Fruit fly (Drosophila melanogaster) whole organism, adult: ENCODE measurements around the gene ND-B18.

Experiments used
- CG11617 ChIP-seq: fragments of 200-800 bp; sonication (Bioruptor generic); optimal IDR thresholded peaks from 2 replicates; lab custom pipeline; 2017; ENCODE audit warnings: mild to moderate bottlenecking, missing biosample characterization, missing genetic modification reagents, missing genetic modification characterization
- CG12768 ChIP-seq: fragments of 200-800 bp; sonication (Bioruptor generic); optimal IDR thresholded peaks from 2 replicates; lab custom pipeline; 2017; ENCODE audit warnings: missing biosample characterization, missing genetic modification characterization, mild to moderate bottlenecking, moderate library complexity, missing genetic modification reagents
- CG14711 ChIP-seq: fragments of 200-800 bp; sonication (Bioruptor generic); optimal IDR thresholded peaks from 2 replicates; lab custom pipeline; 2018; ENCODE audit warnings: missing biosample characterization, mild to moderate bottlenecking, missing genetic modification characterization, moderate library complexity
- CG1620 ChIP-seq: fragments of 200-800 bp; sonication (Bioruptor generic); optimal IDR thresholded peaks from 2 replicates; lab custom pipeline; 2016; ENCODE audit warnings: missing biosample characterization, missing genetic modification characterization
- CG33017 ChIP-seq: fragments of 200-800 bp; sonication (Bioruptor generic); optimal IDR thresholded peaks from 2 replicates; lab custom pipeline; 2018; ENCODE audit warnings: missing biosample characterization, mild to moderate bottlenecking, missing genetic modification characterization, moderate library complexity
- CG5204 ChIP-seq: fragments of 200-800 bp; sonication (Bioruptor generic); optimal IDR thresholded peaks from 2 replicates; lab custom pipeline; 2016; ENCODE audit warnings: missing biosample characterization, missing genetic modification characterization
- CG7045 ChIP-seq: fragments of 200-800 bp; sonication (Bioruptor generic); optimal IDR thresholded peaks from 2 replicates; lab custom pipeline; 2017; ENCODE audit warnings: missing biosample characterization, mild to moderate bottlenecking, missing genetic modification characterization
- CG7101 ChIP-seq: fragments of 200-800 bp; sonication (Bioruptor generic); optimal IDR thresholded peaks from 2 replicates; lab custom pipeline; 2018; ENCODE audit warnings: missing biosample characterization, mild to moderate bottlenecking, missing genetic modification characterization, moderate library complexity
- Clk ChIP-seq: fragments of 200-800 bp; sonication (Bioruptor generic); optimal IDR thresholded peaks from 2 replicates; lab custom pipeline; 2017; ENCODE audit warnings: missing biosample characterization, missing genetic modification characterization
- Crg-1 ChIP-seq: fragments of 200-800 bp; sonication (Bioruptor generic); optimal IDR thresholded peaks from 2 replicates; lab custom pipeline; 2016; ENCODE audit warnings: missing biosample characterization, missing genetic modification characterization
- Hr96 ChIP-seq: fragments of 200-800 bp; sonication (Bioruptor generic); optimal IDR thresholded peaks from 2 replicates; lab custom pipeline; 2016; ENCODE audit warnings: missing biosample characterization, missing genetic modification characterization
- Mnt ChIP-seq: fragments of 200-800 bp; sonication (Bioruptor generic); optimal IDR thresholded peaks from 2 replicates; lab custom pipeline; 2016; ENCODE audit warnings: missing biosample characterization, mild to moderate bottlenecking, missing genetic modification characterization
- bab1 ChIP-seq: fragments of 200-800 bp; sonication (Bioruptor generic); optimal IDR thresholded peaks from 3 replicates; lab custom pipeline; 2019; ENCODE audit warnings: missing biosample characterization, mild to moderate bottlenecking, missing genetic modification characterization, moderate library complexity
- cic ChIP-seq: fragments of 200-800 bp; sonication (Bioruptor generic); optimal IDR thresholded peaks from 2 replicates; lab custom pipeline; 2017; ENCODE audit warnings: missing biosample characterization, mild to moderate bottlenecking, missing genetic modification characterization, moderate library complexity
- cnc ChIP-seq, 2 experiments: fragments of >200 bp; optimal IDR thresholded peaks; 2 replicates each; lab custom pipeline; 2017
- kay ChIP-seq: fragments of 200-800 bp; sonication (Bioruptor generic); peaks from one replicate; lab custom pipeline; 2016; ENCODE audit warnings: missing biosample characterization, missing genetic modification characterization, borderline replicate concordance
- ovo ChIP-seq: fragments of 200-800 bp; sonication (Bioruptor generic); optimal IDR thresholded peaks from 2 replicates; lab custom pipeline; 2016; ENCODE audit warnings: missing biosample characterization, missing genetic modification characterization
- pad ChIP-seq: fragments of 200-800 bp; sonication (Bioruptor generic); optimal IDR thresholded peaks from 3 replicates; lab custom pipeline; 2017; ENCODE audit warnings: missing biosample characterization, missing genetic modification characterization, mild to moderate bottlenecking, moderate library complexity, missing genetic modification reagents
- tj ChIP-seq: fragments of 200-800 bp; sonication (Bioruptor generic); optimal IDR thresholded peaks from 3 replicates; lab custom pipeline; 2017; ENCODE audit warnings: missing biosample characterization, mild to moderate bottlenecking, missing genetic modification characterization, moderate library complexity
- toe ChIP-seq: fragments of 200-800 bp; sonication (Bioruptor generic); optimal IDR thresholded peaks from 2 replicates; lab custom pipeline; 2016; ENCODE audit warnings: missing biosample characterization, missing genetic modification characterization

Gene ND-B18

DNA sequence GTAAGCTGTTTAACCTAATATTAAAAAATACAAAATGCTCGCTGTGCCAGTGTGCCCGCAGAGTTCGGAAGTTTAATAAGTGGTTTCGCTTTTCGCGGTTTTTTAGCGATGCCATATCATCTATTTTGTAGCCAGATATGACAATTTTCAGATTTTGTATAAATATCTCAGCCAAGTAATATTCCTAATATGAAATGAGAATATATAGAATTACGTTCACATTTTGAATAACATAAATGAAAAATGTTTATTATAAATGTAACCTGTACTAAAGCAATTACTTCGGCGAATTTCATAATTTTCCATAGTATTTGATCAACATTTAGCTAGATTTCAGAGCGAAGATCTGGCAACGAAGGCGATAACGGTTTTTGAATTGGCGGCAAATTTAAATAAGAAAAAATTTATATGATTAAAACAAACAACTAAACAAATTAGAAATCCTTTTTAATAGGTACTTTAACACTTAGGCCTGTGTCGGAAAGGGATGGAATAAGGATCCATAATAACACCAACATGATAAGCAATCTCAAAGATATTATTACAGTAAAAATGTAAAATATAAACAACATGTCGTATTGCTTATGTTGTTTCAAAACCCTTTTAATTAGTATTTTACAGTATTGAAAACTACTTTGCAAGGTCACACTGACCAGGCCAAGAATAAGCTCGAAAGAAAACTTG, 3.0 kb downstream of the ND-B18 start, which contains the start of the genes opm and dob:
TSS of gene opm (minus strand) at position 59 of the 684 bp plus-strand sequence.
TSS of gene dob (plus strand) at position 634 of the 684 bp plus-strand sequence.
- TF ChIP-seq pad (GFP tag; lab: Kevin White, UChicago) (peak; percentile 11), CG7101 (tag; lab: Kevin White, UChicago) (no peak), CG5204 (GFP tag; lab: Kevin White, UChicago) (peak; percentile 1), ovo (GFP tag; lab: Kevin White, UChicago) (no peak), CG14711 (tag; lab: Kevin White, UChicago) (no peak), Clk (GFP tag; lab: Kevin White, UChicago) (no peak), tj (GFP tag; lab: Kevin White, UChicago) (no peak), kay (peak; percentile 77), bab1 (GFP tag; lab: Kevin White, UChicago) (no peak), CG1620 (peak; percentile 27), CG33017 (tag; lab: Kevin White, UChicago) (no peak), CG12768 (GFP tag; lab: Kevin White, UChicago) (no peak), Hr96 (GFP tag; lab: Kevin White, UChicago) (no peak), cnc (optimal IDR thresholded peaks at IDR 0.05; lab: Kevin White, UChicago) (no peak), CG11617 (GFP tag; lab: Kevin White, UChicago) (peak; percentile 22), Mnt (GFP tag; lab: Kevin White, UChicago) (peak; percentile 14)

DNA sequence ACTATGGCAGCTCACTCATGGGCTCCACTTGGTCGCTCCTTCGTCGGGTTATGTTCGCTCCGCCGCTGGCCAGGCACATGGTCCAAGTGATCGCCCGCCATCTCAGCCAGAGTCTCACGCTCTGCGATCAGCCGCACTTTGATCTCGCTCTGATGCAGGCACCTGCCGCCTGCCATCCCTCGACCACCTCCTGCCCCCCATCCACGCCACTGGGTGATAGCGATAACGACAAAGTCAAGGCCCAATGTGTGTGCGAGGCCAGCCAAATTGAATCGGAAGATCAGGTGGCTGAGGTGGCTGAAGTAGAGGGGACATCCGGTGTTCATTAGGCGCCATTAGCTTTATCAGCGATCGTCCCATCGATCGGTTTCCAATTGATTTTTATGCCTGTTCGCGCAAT, 5.0 kb downstream of the ND-B18 start:
- no peak for TF ChIP-seq pad (GFP tag; lab: Kevin White, UChicago)
- TF ChIP-seq CG7045 (GFP tag; lab: Kevin White, UChicago) = no peak
- TF ChIP-seq CG5204 (GFP tag; lab: Kevin White, UChicago) = no peak
- TF ChIP-seq CG12768 (GFP tag; lab: Kevin White, UChicago) = peak; percentile 29
- no peak for TF ChIP-seq CG1620
- no peak for TF ChIP-seq kay
- no peak for TF ChIP-seq Clk (GFP tag; lab: Kevin White, UChicago)
- TF ChIP-seq bab1 (GFP tag; lab: Kevin White, UChicago) = no peak
- TF ChIP-seq CG33017 (tag; lab: Kevin White, UChicago) = no peak
- TF ChIP-seq CG7101 (tag; lab: Kevin White, UChicago) = no peak
- no peak for TF ChIP-seq CG14711 (tag; lab: Kevin White, UChicago)
- TF ChIP-seq tj (GFP tag; lab: Kevin White, UChicago) = peak; percentile 15
- TF ChIP-seq Mnt (GFP tag; lab: Kevin White, UChicago) = peak; percentile 19
- TF ChIP-seq cic (GFP tag; lab: Kevin White, UChicago) = no peak
- TF ChIP-seq Hr96 (GFP tag; lab: Kevin White, UChicago) = no peak

DNA sequence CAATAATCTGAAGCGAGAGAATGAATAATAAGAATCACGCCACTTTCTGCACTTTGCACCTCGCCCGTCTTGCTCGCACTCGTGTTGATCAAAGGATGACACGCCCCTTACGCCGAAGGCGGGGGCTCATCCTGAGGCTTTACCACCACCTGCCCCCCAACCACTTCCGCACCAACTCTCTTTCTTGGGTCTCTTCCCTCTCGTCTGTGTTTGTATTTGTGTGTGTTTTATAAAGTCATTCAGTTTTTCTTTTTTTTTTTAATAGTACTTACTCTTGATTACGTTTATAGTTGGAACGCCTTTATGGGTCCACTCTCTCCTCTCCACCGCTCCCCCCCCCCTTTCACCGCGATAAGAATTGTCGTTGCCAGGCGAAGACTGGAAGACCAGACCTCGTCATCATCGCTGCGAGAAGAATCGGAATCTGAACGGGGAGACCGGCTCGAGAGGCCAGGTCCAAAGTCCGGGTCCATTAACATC, 5.9 kb downstream of the ND-B18 start:
- TF ChIP-seq pad (GFP tag; lab: Kevin White, UChicago) (peak; percentile 82), CG7045 (GFP tag; lab: Kevin White, UChicago) (peak; percentile 89), tj (GFP tag; lab: Kevin White, UChicago) (peak; percentile 88), toe (peak; percentile 64), ovo (GFP tag; lab: Kevin White, UChicago) (peak; percentile 75), CG7101 (tag; lab: Kevin White, UChicago) (peak; percentile 95), kay (peak; percentile 95), bab1 (GFP tag; lab: Kevin White, UChicago) (peak; percentile 98), CG1620 (peak; percentile 80), Clk (GFP tag; lab: Kevin White, UChicago) (peak; percentile 71), CG33017 (tag; lab: Kevin White, UChicago) (peak; percentile 88), CG5204 (GFP tag; lab: Kevin White, UChicago) (peak; percentile 66), cnc (optimal IDR thresholded peaks at IDR 0.05; lab: Kevin White, UChicago) (no peak), CG11617 (GFP tag; lab: Kevin White, UChicago) (peak; percentile 90), Crg-1 (GFP tag; lab: Kevin White, UChicago) (peak; percentile 88), CG14711 (tag; lab: Kevin White, UChicago) (peak; percentile 91), cic (GFP tag; lab: Kevin White, UChicago) (peak; percentile 96), Mnt (GFP tag; lab: Kevin White, UChicago) (peak; percentile 84), CG12768 (GFP tag; lab: Kevin White, UChicago) (peak; percentile 98), Hr96 (GFP tag; lab: Kevin White, UChicago) (peak; percentile 83)

DNA sequence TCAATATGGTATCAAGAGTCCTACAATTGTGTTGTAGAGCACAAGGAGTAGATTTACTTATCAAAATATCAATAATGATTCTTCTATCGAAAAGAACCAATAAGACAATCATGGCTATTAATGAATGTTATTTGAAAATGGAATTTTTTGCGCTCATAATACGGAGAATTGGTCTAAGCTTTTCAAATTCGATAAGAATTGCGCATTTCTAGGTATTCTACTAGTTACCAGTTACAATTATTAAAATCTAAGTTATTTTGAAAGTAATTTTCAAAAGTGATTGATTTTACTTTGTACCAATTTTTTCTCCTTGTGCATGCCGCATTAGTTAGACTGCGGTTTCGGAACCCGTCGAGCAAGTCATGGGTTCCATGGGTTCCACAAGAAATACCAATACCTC, 6.6 kb downstream of the ND-B18 start:
- TF ChIP-seq kay = peak; percentile 0
- no peak for TF ChIP-seq CG11617 (GFP tag; lab: Kevin White, UChicago)

DNA sequence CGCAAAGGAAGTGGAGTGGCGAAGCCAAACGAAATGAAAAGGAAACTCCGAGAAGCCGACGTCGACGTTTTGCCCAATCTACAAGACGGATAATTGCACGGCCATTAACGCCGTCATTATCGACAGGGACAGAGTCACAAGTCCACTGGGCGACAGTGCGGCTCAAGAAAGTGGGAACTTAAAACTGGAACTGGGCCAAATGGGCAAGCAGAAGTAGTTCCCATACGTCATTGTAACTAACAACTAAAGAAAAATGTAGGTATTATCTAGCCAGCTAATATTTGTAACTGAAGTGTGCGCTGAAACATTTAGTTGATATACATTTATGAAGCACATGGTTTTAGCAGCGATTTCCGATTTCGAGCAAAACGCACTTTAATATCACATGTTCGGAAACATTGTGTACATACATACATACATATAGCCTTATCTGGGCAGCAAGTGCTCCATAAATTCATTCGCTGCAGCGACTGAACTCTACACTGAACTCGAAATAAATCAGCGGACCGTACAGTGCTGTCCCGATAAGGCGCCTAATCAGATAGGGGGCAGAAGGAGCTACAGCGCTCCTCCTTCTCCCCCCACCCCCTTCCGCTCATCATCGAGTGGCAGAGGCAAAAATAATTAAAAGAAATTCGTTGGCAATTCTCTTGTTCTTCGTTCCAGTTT, 7.4 kb downstream of the ND-B18 start:
- TF ChIP-seq Mnt (GFP tag; lab: Kevin White, UChicago) = peak; percentile 46
- TF ChIP-seq cic (GFP tag; lab: Kevin White, UChicago) = peak; percentile 50
- no peak for TF ChIP-seq pad (GFP tag; lab: Kevin White, UChicago)
- peak; percentile 23 for TF ChIP-seq bab1 (GFP tag; lab: Kevin White, UChicago)
- TF ChIP-seq Hr96 (GFP tag; lab: Kevin White, UChicago) = no peak
- peak; percentile 19 for TF ChIP-seq CG7101 (tag; lab: Kevin White, UChicago)
- TF ChIP-seq ovo (GFP tag; lab: Kevin White, UChicago) = peak; percentile 55
- no peak for TF ChIP-seq CG33017 (tag; lab: Kevin White, UChicago)
- peak; percentile 39 for TF ChIP-seq CG12768 (GFP tag; lab: Kevin White, UChicago)
- peak; percentile 27 for TF ChIP-seq CG11617 (GFP tag; lab: Kevin White, UChicago)
- no peak for TF ChIP-seq CG7045 (GFP tag; lab: Kevin White, UChicago)
- peak; percentile 15 for TF ChIP-seq kay
- no peak for TF ChIP-seq cnc (optimal IDR thresholded peaks at IDR 0.05; lab: Kevin White, UChicago)
- TF ChIP-seq tj (GFP tag; lab: Kevin White, UChicago) = peak; percentile 12
